Fruit fly (Drosophila melanogaster) whole organism, embryonic: Measurements from ENCODE around the gene pix.

Experiments
- Adf1 ChIP-seq: fragments of 200-800 bp; sonication (Bioruptor generic); IDR thresholded peaks from 2 replicates; pipeline ENCODE4 v1.3.6; 2022; ENCODE audit warnings: missing biosample characterization, missing genetic modification characterization
- Aef1 ChIP-seq: fragments of 200-800 bp; sonication (Bioruptor generic); IDR thresholded peaks from 3 replicates; pipeline ENCODE4 v1.3.6; 2022; ENCODE audit warnings: missing biosample characterization, missing genetic modification characterization
- Bteb2 ChIP-seq: fragments of 200-800 bp; sonication (Bioruptor generic); optimal IDR thresholded peaks from 2 replicates; lab custom pipeline; 2016; ENCODE audit warnings: missing biosample characterization, missing genetic modification characterization
- CG10267 ChIP-seq: fragments of 200-800 bp; sonication (Bioruptor generic); optimal IDR thresholded peaks from 2 replicates; lab custom pipeline; 2018; ENCODE audit warnings: missing biosample characterization, mild to moderate bottlenecking, missing genetic modification characterization, moderate library complexity
- CG10274 ChIP-seq: fragments of 200-800 bp; sonication (Bioruptor generic); optimal IDR thresholded peaks from 3 replicates; lab custom pipeline; 2017; ENCODE audit warnings: missing biosample characterization, mild to moderate bottlenecking, missing genetic modification characterization
- CG10462 ChIP-seq: fragments of 200-800 bp; sonication (Bioruptor generic); optimal IDR thresholded peaks from 2 replicates; lab custom pipeline; 2016; ENCODE audit warnings: missing biosample characterization, missing genetic modification characterization
- CG11093 ChIP-seq: fragments of 200-800 bp; sonication (Bioruptor generic); IDR thresholded peaks from 3 replicates; pipeline ENCODE4 v1.3.6; 2022; ENCODE audit warnings: missing biosample characterization, missing genetic modification characterization
- CG11456 ChIP-seq: fragments of 200-800 bp; sonication (Bioruptor generic); IDR thresholded peaks from 3 replicates; pipeline ENCODE4 v1.3.6; 2022; ENCODE audit warnings: missing biosample characterization, missing genetic modification characterization
- CG12071 ChIP-seq: fragments of 200-800 bp; sonication (Bioruptor generic); optimal IDR thresholded peaks from 3 replicates; lab custom pipeline; 2018; ENCODE audit warnings: missing biosample characterization, mild to moderate bottlenecking, missing genetic modification characterization
- CG13775 ChIP-seq: fragments of 200-800 bp; sonication (Bioruptor generic); optimal IDR thresholded peaks from 3 replicates; lab custom pipeline; 2017; ENCODE audit warnings: missing biosample characterization, mild to moderate bottlenecking, missing genetic modification characterization
- CG14710 ChIP-seq: fragments of 200-800 bp; sonication (Bioruptor generic); optimal IDR thresholded peaks from 3 replicates; lab custom pipeline; 2019; ENCODE audit warnings: missing biosample characterization, mild to moderate bottlenecking, missing genetic modification characterization, moderate library complexity
- CG14860 ChIP-seq: fragments of 200-800 bp; sonication (Bioruptor generic); IDR thresholded peaks from 3 replicates; pipeline ENCODE4 v1.3.6; 2022; ENCODE audit warnings: missing biosample characterization, missing genetic modification characterization; ENCODE audit not compliant: partially characterized antibody
- CG18599 ChIP-seq: fragments of 200-800 bp; sonication (Bioruptor generic); optimal IDR thresholded peaks from 3 replicates; lab custom pipeline; 2017; ENCODE audit warnings: missing biosample characterization, missing genetic modification characterization, mild to moderate bottlenecking, moderate library complexity, missing genetic modification reagents
- CG18619 ChIP-seq: fragments of 200-800 bp; sonication (Bioruptor generic); optimal IDR thresholded peaks from 3 replicates; lab custom pipeline; 2017; ENCODE audit warnings: missing biosample characterization, mild to moderate bottlenecking, missing genetic modification characterization
- CG2116 ChIP-seq: fragments of 200-800 bp; sonication (Bioruptor generic); optimal IDR thresholded peaks from 3 replicates; lab custom pipeline; 2018; ENCODE audit warnings: missing biosample characterization, mild to moderate bottlenecking, missing genetic modification characterization
- CG30020 ChIP-seq: fragments of 200-800 bp; optimal IDR thresholded peaks from 2 replicates; lab custom pipeline; 2019; ENCODE audit warnings: missing biosample characterization, mild to moderate bottlenecking, missing genetic modification characterization, moderate library complexity
- CG31224 ChIP-seq: fragments of 200-800 bp; sonication (Bioruptor generic); IDR thresholded peaks from 2 replicates; pipeline ENCODE4 v1.3.6; 2022; ENCODE audit warnings: missing biosample characterization, missing genetic modification characterization
- CG5245 ChIP-seq: fragments of 200-800 bp; sonication (Bioruptor generic); optimal IDR thresholded peaks from 3 replicates; lab custom pipeline; 2016; ENCODE audit warnings: missing biosample characterization, missing genetic modification characterization
- CG6683 ChIP-seq: fragments of 200-800 bp; sonication (Bioruptor generic); optimal IDR thresholded peaks from 2 replicates; lab custom pipeline; 2017; ENCODE audit warnings: missing biosample characterization, mild to moderate bottlenecking, missing genetic modification characterization, missing genetic modification reagents
- CG6854 ChIP-seq: fragments of 200-800 bp; sonication (Bioruptor generic); optimal IDR thresholded peaks from 3 replicates; lab custom pipeline; 2017; ENCODE audit warnings: missing biosample characterization, mild to moderate bottlenecking, missing genetic modification characterization
- CG7987 ChIP-seq: fragments of 200-800 bp; sonication (Bioruptor generic); optimal IDR thresholded peaks from 2 replicates; lab custom pipeline; 2018; ENCODE audit warnings: missing biosample characterization, mild to moderate bottlenecking, missing genetic modification characterization, moderate library complexity
- Doc2 ChIP-seq: fragments of 200-800 bp; sonication (Bioruptor generic); IDR thresholded peaks from 2 replicates; pipeline ENCODE4 v1.3.6; 2022; ENCODE audit warnings: missing biosample characterization, missing genetic modification characterization
- Doc3 ChIP-seq: fragments of 200-800 bp; sonication (Bioruptor generic); IDR thresholded peaks from 3 replicates; pipeline ENCODE4 v1.3.6; 2022; ENCODE audit warnings: missing biosample characterization, missing genetic modification characterization; ENCODE audit not compliant: partially characterized antibody
- E2f1 ChIP-seq: fragments of 200-800 bp; sonication (Bioruptor generic); IDR thresholded peaks from 2 replicates; pipeline ENCODE4 v1.3.6; 2022; ENCODE audit warnings: missing biosample characterization, missing genetic modification characterization
- Gug ChIP-seq: fragments of 200-800 bp; sonication (Bioruptor generic); IDR thresholded peaks from 4 replicates; pipeline ENCODE4 v1.3.6; 2022; ENCODE audit warnings: missing biosample characterization, missing genetic modification characterization
- Hand ChIP-seq: fragments of 200-800 bp; sonication (Bioruptor generic); optimal IDR thresholded peaks from 2 replicates; lab custom pipeline; 2017; ENCODE audit warnings: mild to moderate bottlenecking, missing biosample characterization, missing genetic modification reagents, missing genetic modification characterization
- Lhr ChIP-seq: fragments of 200-800 bp; sonication (Bioruptor generic); optimal IDR thresholded peaks from 3 replicates; lab custom pipeline; 2017; ENCODE audit warnings: mild to moderate bottlenecking, missing biosample characterization, missing genetic modification reagents, missing genetic modification characterization
- Neu2 ChIP-seq: fragments of 200-800 bp; sonication (Bioruptor generic); optimal IDR thresholded peaks from 3 replicates; lab custom pipeline; 2016; ENCODE audit warnings: missing biosample characterization, missing genetic modification characterization, borderline replicate concordance
- Oli ChIP-seq: fragments of 200-800 bp; sonication (Bioruptor generic); optimal IDR thresholded peaks from 2 replicates; lab custom pipeline; 2018; ENCODE audit warnings: missing biosample characterization, mild to moderate bottlenecking, missing genetic modification characterization, moderate library complexity
- Sox102F ChIP-seq: fragments of 200-800 bp; sonication (Bioruptor generic); optimal IDR thresholded peaks from 2 replicates; lab custom pipeline; 2018; ENCODE audit warnings: missing biosample characterization, mild to moderate bottlenecking, missing genetic modification characterization, moderate library complexity
- TFAM ChIP-seq: fragments of 200-800 bp; sonication (Bioruptor generic); optimal IDR thresholded peaks from 2 replicates; lab custom pipeline; 2017; ENCODE audit warnings: missing biosample characterization, missing genetic modification characterization, inconsistent platforms
- Taf1 ChIP-seq: fragments of 200-800 bp; sonication (Bioruptor generic); IDR thresholded peaks from 2 replicates; pipeline ENCODE4 v1.3.6; 2022; ENCODE audit warnings: missing biosample characterization, missing genetic modification characterization
- Trl ChIP-seq, 3 experiments: fragments of >200 bp in 2 of 3; fragments of 200-800 bp in 1 of 3; sonication (Bioruptor generic) in 1 of 3; optimal IDR thresholded peaks; 2 replicates in 1 of 3; 3 replicates in 2 of 3; lab custom pipeline; 2016 to 2017; ENCODE audit warnings: missing biosample characterization in 1 of 3, missing genetic modification characterization in 1 of 3
- ase ChIP-seq: fragments of 200-800 bp; sonication (Bioruptor generic); IDR thresholded peaks from 3 replicates; pipeline ENCODE4 v1.3.6; 2022; ENCODE audit warnings: missing biosample characterization, missing genetic modification characterization
- bsh ChIP-seq, 2 experiments: fragments of 200-800 bp; sonication (Bioruptor generic); optimal IDR thresholded peaks; 2 replicates each; lab custom pipeline; 2017 to 2018; ENCODE audit warnings: mild to moderate bottlenecking in 2 of 2, missing biosample characterization in 2 of 2, missing genetic modification characterization in 2 of 2, moderate library complexity in 1 of 2
- crol ChIP-seq: fragments of 200-800 bp; sonication (Bioruptor generic); IDR thresholded peaks from 2 replicates; pipeline ENCODE4 v1.3.6; 2022; ENCODE audit warnings: missing biosample characterization, missing genetic modification characterization
- dati ChIP-seq: fragments of 200-800 bp; sonication (Bioruptor generic); IDR thresholded peaks from 2 replicates; pipeline ENCODE4 v1.3.6; 2022; ENCODE audit warnings: missing biosample characterization, missing genetic modification characterization
- eve ChIP-seq, 2 experiments: fragments of >200 bp; optimal IDR thresholded peaks; 2 replicates each; lab custom pipeline; 2017; ENCODE audit warnings: missing biosample characterization in 2 of 2, missing genetic modification characterization in 2 of 2
- gcm ChIP-seq: fragments of 200-800 bp; sonication (Bioruptor generic); optimal IDR thresholded peaks from 2 replicates; lab custom pipeline; 2019; ENCODE audit warnings: missing biosample characterization, mild to moderate bottlenecking, missing genetic modification characterization, moderate library complexity
- gro ChIP-seq: fragments of 200-800 bp; sonication (Bioruptor generic); optimal IDR thresholded peaks from 2 replicates; lab custom pipeline; 2016; ENCODE audit warnings: missing biosample characterization, missing genetic modification characterization
- lmd ChIP-seq: fragments of 200-800 bp; sonication (Bioruptor generic); IDR thresholded peaks from 2 replicates; pipeline ENCODE4 v1.3.6; 2022; ENCODE audit warnings: missing biosample characterization, missing genetic modification characterization
- mam ChIP-seq: fragments of 200-800 bp; sonication (Bioruptor generic); optimal IDR thresholded peaks from 3 replicates; lab custom pipeline; 2016; ENCODE audit warnings: missing biosample characterization, missing genetic modification characterization
- peb ChIP-seq: fragments of 200-800 bp; sonication (Bioruptor generic); IDR thresholded peaks from 2 replicates; pipeline ENCODE4 v1.3.6; 2022; ENCODE audit warnings: missing biosample characterization, missing genetic modification characterization
- pho ChIP-seq: fragments of 200-800 bp; sonication (Bioruptor generic); optimal IDR thresholded peaks from 2 replicates; lab custom pipeline; 2016; ENCODE audit warnings: missing biosample characterization, missing genetic modification characterization
- sima ChIP-seq: fragments of 200-800 bp; sonication (Bioruptor generic); optimal IDR thresholded peaks from 2 replicates; lab custom pipeline; 2016; ENCODE audit warnings: missing biosample characterization, missing genetic modification characterization
- unc-4 ChIP-seq: fragments of 200-800 bp; sonication (Bioruptor generic); IDR thresholded peaks from 2 replicates; pipeline ENCODE4 v1.3.6; 2022; ENCODE audit warnings: missing biosample characterization, missing genetic modification characterization; ENCODE audit not compliant: partially characterized antibody
- vvl ChIP-seq: fragments of 200-800 bp; sonication (Bioruptor generic); IDR thresholded peaks from 2 replicates; pipeline ENCODE4 v1.3.6; 2022; ENCODE audit warnings: missing biosample characterization, missing genetic modification characterization
- zfh1 ChIP-seq: fragments of 200-800 bp; sonication (Bioruptor generic); IDR thresholded peaks from 3 replicates; pipeline ENCODE4 v1.3.6; 2022; ENCODE audit warnings: missing biosample characterization, missing genetic modification characterization

pix gene

dm6 chr3L:9011485-9012389, 37.2 kb upstream of the pix start (continued):
- TF ChIP-seq CG7987 (GFP tag; lab: Kevin White, UChicago) (no peak), Adf1 (no peak), CG6683 (GFP tag; lab: Kevin White, UChicago) (no peak), gro (GFP tag; lab: Kevin White, UChicago) (no peak), CG30020 (no peak), CG6854 (no peak), CG10274 (peak; percentile 13), sima (GFP tag; lab: Kevin White, UChicago) (no peak), zfh1 (GFP tag; lab: Robert Waterston, UW) (peak; percentile 95), unc-4 (GFP tag; lab: Robert Waterston, UW) (no peak), CG18599 (GFP tag; lab: Kevin White, UChicago) (peak; percentile 47), pho (GFP tag; lab: Kevin White, UChicago) (no peak), dati (GFP tag; lab: Robert Waterston, UW) (no peak), CG18619 (GFP tag; lab: Kevin White, UChicago) (peak; percentile 10), E2f1 (peak; percentile 72), vvl (GFP tag; lab: Robert Waterston, UW) (peak; percentile 91), CG14860 (no peak), CG10267 (tag; lab: Kevin White, UChicago) (peak; percentile 84), Sox102F (GFP tag; lab: Kevin White, UChicago) (peak; percentile 62), TFAM (GFP tag; lab: Kevin White, UChicago) (no peak), CG31224 (GFP tag; lab: Robert Waterston, UW) (no peak), Taf1 (GFP tag; lab: Robert Waterston, UW) (no peak), CG11456 (GFP tag; lab: Robert Waterston, UW) (peak; percentile 68; the same call in 2 of the 3 replicates), lmd (peak; percentile 73), peb (GFP tag; lab: Robert Waterston, UW) (peak; percentile 67; the same call in 1 of the 2 replicates), Neu2 (GFP tag; lab: Kevin White, UChicago) (peak; percentile 49), CG13775 (GFP tag; lab: Kevin White, UChicago) (peak; percentile 76), Doc2 (GFP tag; lab: Robert Waterston, UW) (peak; percentile 21; the same call in 1 of the 2 replicates), ase (peak; percentile 66; the same call in 1 of the 3 replicates), crol (GFP tag; lab: Robert Waterston, UW) (peak; percentile 64), Hand (GFP tag; lab: Kevin White, UChicago) (no peak), eve (GFP tag; optimal IDR thresholded peaks at IDR 0.05; lab: Kevin White, UChicago) (peak in 1 of 2 experiments; percentile 44), bsh (GFP tag; optimal IDR thresholded peaks at IDR 0.05; lab: Kevin White, UChicago) (peak in 1 of 2 experiments; percentile 86), CG11093 (GFP tag; lab: Robert Waterston, UW) (peak; percentile 80), CG14710 (tag; lab: Kevin White, UChicago) (peak; percentile 86), Bteb2 (GFP tag; lab: Kevin White, UChicago) (peak; percentile 2), Trl (optimal IDR thresholded peaks at IDR 0.05; lab: Kevin White, UChicago) (no peak), Trl (GFP tag; optimal IDR thresholded peaks at IDR 0.05; lab: Kevin White, UChicago) (peak; percentile 90), Oli (peak; percentile 69), gcm (GFP tag; lab: Kevin White, UChicago) (peak; percentile 67), CG10462 (peak; percentile 54), Doc3 (no peak), Gug (peak; percentile 57; the same call in 2 of the 4 replicates), CG12071 (GFP tag; lab: Kevin White, UChicago) (peak; percentile 17), Aef1 (GFP tag; lab: Robert Waterston, UW) (peak; percentile 59; the same call in 2 of the 3 replicates), Lhr (GFP tag; lab: Kevin White, UChicago) (peak; percentile 36), CG2116 (GFP tag; lab: Kevin White, UChicago) (peak; percentile 23), mam (GFP tag; lab: Kevin White, UChicago) (peak; percentile 71), CG5245 (GFP tag; lab: Kevin White, UChicago) (peak; percentile 67)
